Fruit fly (Drosophila melanogaster): ENCODE measurements around the gene CG15824.

dm6 chr2L:887788-888187 lies 2.8 kb upstream of the CG15824 start:
- TF ChIP-seq CG17806 (tag; optimal IDR thresholded peaks at IDR 0.05) (no peak), EcR (GFP tag; optimal IDR thresholded peaks at IDR 0.05) (no peak), CG32121 (GFP tag; IDR thresholded peaks at IDR 0.05) (no peak), CG14655 (GFP tag; optimal IDR thresholded peaks at IDR 0.05) (no peak), gl (tag; optimal IDR thresholded peaks at IDR 0.05) (no peak), CG9948 (tag; optimal IDR thresholded peaks at IDR 0.05) (no peak), CG34367 (tag; optimal IDR thresholded peaks at IDR 0.05) (no peak), CG12605 (GFP tag; IDR thresholded peaks at IDR 0.05) (no peak), CG10348 (GFP tag; IDR thresholded peaks at IDR 0.05) (no peak)
